Fruit fly (Drosophila melanogaster): ENCODE measurements around the gene CG13312.

- TF ChIP-seq Dad (GFP tag; optimal IDR thresholded peaks at IDR 0.05), result no peak
- TF ChIP-seq gem (tag; optimal IDR thresholded peaks at IDR 0.05), result no peak
- TF ChIP-seq stc (GFP tag; IDR thresholded peaks at IDR 0.05), result no peak
- no peak for TF ChIP-seq CG16779 (GFP tag; IDR thresholded peaks at IDR 0.05)
These were observed 23.1 kb upstream of the CG13312 start for dm6 chr3L:8830017-8830702.
